Fruit fly (Drosophila melanogaster): Measurements from ENCODE around the gene CG31639.
A peak's percentile ranks its signal among the peaks of the same experiment; 100 is the strongest.

Gene CG31639

DNA sequence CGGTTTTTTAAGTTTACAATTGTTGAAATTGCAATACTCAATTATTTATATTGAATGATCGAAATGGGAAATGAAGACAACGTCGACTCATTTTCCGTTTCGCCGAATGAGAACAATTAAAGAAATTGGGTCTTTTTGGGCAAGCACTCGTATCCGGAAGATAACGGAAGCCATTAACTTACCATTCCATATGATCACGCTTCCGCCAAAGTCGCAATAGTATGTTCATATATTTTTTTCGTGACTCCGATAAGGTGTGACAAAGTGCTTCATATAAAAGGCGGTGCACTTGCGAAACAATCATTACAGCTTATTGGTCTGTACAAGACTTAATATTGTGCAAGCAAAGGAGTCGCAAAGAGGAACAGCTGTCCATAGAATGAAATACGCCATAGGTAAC is 3.3 kb downstream of the CG31639 start, which contains the start of gene Muc26B:
Gene Muc26B (plus strand): TSS at position 301 of the 400 bp plus-strand sequence.
- no peak for TF ChIP-seq foxo (GFP tag; optimal IDR thresholded peaks at IDR 0.05)
- no peak for TF ChIP-seq CG32264 (GFP tag; optimal IDR thresholded peaks at IDR 0.05)
- no peak for TF ChIP-seq ey (GFP tag; optimal IDR thresholded peaks at IDR 0.05)
- TF ChIP-seq N (GFP tag; optimal IDR thresholded peaks at IDR 0.05) = no peak
- no peak for TF ChIP-seq Dif (GFP tag; optimal IDR thresholded peaks at IDR 0.05; ENCODE audit: partially characterized antibody)
- no peak for TF ChIP-seq dsf (GFP tag; optimal IDR thresholded peaks at IDR 0.05; ENCODE audit: borderline replicate concordance)
- no peak for TF ChIP-seq Vsx2 (GFP tag; optimal IDR thresholded peaks at IDR 0.05; ENCODE audit: partially characterized antibody)
- no peak for TF ChIP-seq woc (GFP tag; optimal IDR thresholded peaks at IDR 0.05)
- TF ChIP-seq sage (GFP tag; optimal IDR thresholded peaks at IDR 0.05) = no peak
- no peak for TF ChIP-seq psq (GFP tag; optimal IDR thresholded peaks at IDR 0.05)
- TF ChIP-seq Hnf4 (GFP tag; optimal IDR thresholded peaks at IDR 0.05) = no peak
- TF ChIP-seq jim (GFP tag; optimal IDR thresholded peaks at IDR 0.05) = no peak
- no peak for TF ChIP-seq Myc (optimal IDR thresholded peaks at IDR 0.05)
- TF ChIP-seq lola (GFP tag; optimal IDR thresholded peaks at IDR 0.05) = no peak
- no peak for TF ChIP-seq Abd-B (GFP tag; optimal IDR thresholded peaks at IDR 0.05)
- no peak for TF ChIP-seq dl (GFP tag; optimal IDR thresholded peaks at IDR 0.05; ENCODE audit: insufficient read depth in 1 of 2, partially characterized antibody in 2 of 2)
- TF ChIP-seq rgr (GFP tag; optimal IDR thresholded peaks at IDR 0.05) = no peak
- no peak for TF ChIP-seq Hr83 (GFP tag; optimal IDR thresholded peaks at IDR 0.05; ENCODE audit: poor library complexity, severe bottlenecking)
- TF ChIP-seq dmrt93B (GFP tag; optimal IDR thresholded peaks at IDR 0.05) = no peak
- TF ChIP-seq Rel (GFP tag; optimal IDR thresholded peaks at IDR 0.05) = no peak
- no peak for TF ChIP-seq Rel (tag; optimal IDR thresholded peaks at IDR 0.05)

dm6 chr2L:6139082-6139481 is 15.9 kb downstream of the CG31639 start, which contains the start of gene CG13991:
CG13991 (plus strand) TSS chr2L:6139382.
- no peak for TF ChIP-seq psq (GFP tag; optimal IDR thresholded peaks at IDR 0.05)
- TF ChIP-seq N (GFP tag; optimal IDR thresholded peaks at IDR 0.05) = no peak
- TF ChIP-seq Myc (optimal IDR thresholded peaks at IDR 0.05) = no peak
- TF ChIP-seq Sp1 (GFP tag; optimal IDR thresholded peaks at IDR 0.05) = no peak
- no peak for TF ChIP-seq Hnf4 (GFP tag; optimal IDR thresholded peaks at IDR 0.05)
- no peak for TF ChIP-seq Hr78 (GFP tag; optimal IDR thresholded peaks at IDR 0.05)
- TF ChIP-seq OdsH (GFP tag; optimal IDR thresholded peaks at IDR 0.05) = no peak
- no peak for TF ChIP-seq ey (GFP tag; optimal IDR thresholded peaks at IDR 0.05)
- no peak for TF ChIP-seq Rel (GFP tag; optimal IDR thresholded peaks at IDR 0.05)
- TF ChIP-seq Rel (tag; optimal IDR thresholded peaks at IDR 0.05) = no peak
- no peak for TF ChIP-seq pan (optimal IDR thresholded peaks at IDR 0.05)
- TF ChIP-seq dl (GFP tag; optimal IDR thresholded peaks at IDR 0.05; ENCODE audit: insufficient read depth in 1 of 2, partially characterized antibody in 2 of 2) = no peak

dm6 chr2L:6130522-6131073 is 24.3 kb downstream of the CG31639 start, which contains the start of the genes B9d2, tctn and CG9222:
B9d2 (minus strand) TSS chr2L:6130651.
tctn (minus strand) TSS chr2L:6130651.
CG9222 (plus strand) TSS chr2L:6131023.
- TF ChIP-seq CG32264 (GFP tag; optimal IDR thresholded peaks at IDR 0.05) (no peak), usp (GFP tag; optimal IDR thresholded peaks at IDR 0.05) (no peak), GATAd (GFP tag; optimal IDR thresholded peaks at IDR 0.05) (no peak), Vsx2 (GFP tag; optimal IDR thresholded peaks at IDR 0.05; ENCODE audit: partially characterized antibody) (no peak), dl (GFP tag; optimal IDR thresholded peaks at IDR 0.05; ENCODE audit: insufficient read depth in 1 of 2, partially characterized antibody in 2 of 2) (no peak), Jra (GFP tag; optimal IDR thresholded peaks at IDR 0.05) (no peak), h (GFP tag; optimal IDR thresholded peaks at IDR 0.05) (no peak), tai (GFP tag; optimal IDR thresholded peaks at IDR 0.05) (no peak), CrebA (GFP tag; optimal IDR thresholded peaks at IDR 0.05; ENCODE audit: borderline replicate concordance) (no peak), brk (GFP tag; optimal IDR thresholded peaks at IDR 0.05) (no peak), Rel (GFP tag; optimal IDR thresholded peaks at IDR 0.05) (no peak), Rel (tag; optimal IDR thresholded peaks at IDR 0.05) (no peak), Myc (optimal IDR thresholded peaks at IDR 0.05) (no peak)

DNA sequence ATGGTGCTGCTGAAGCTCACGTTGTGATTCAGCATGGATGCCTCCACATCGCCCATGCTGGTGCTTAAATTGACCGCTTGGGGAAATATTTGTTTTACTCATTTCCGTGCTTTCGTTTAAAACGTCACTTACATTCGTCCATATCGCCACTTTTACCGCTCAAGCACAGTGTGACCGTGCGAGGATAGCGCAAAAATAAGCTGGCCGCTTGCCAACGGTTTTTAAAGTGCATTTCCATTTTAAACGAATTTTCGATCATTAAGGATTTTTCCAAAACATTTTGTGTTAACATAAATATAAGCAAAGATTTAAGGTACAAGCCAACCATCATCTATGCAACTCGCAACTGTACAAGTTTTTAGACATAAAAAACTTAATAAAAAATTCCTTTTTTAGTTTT is 27.5 kb downstream of the CG31639 start, which contains the start of gene WDR79:
Gene WDR79 (minus strand): TSS at position 298 of the 400 bp plus-strand sequence.
- TF ChIP-seq rgr (GFP tag; optimal IDR thresholded peaks at IDR 0.05) (peak; percentile 10), Vsx2 (GFP tag; optimal IDR thresholded peaks at IDR 0.05; ENCODE audit: partially characterized antibody) (no peak), Dif (GFP tag; optimal IDR thresholded peaks at IDR 0.05; ENCODE audit: partially characterized antibody) (no peak), sv (GFP tag; optimal IDR thresholded peaks at IDR 0.05) (no peak), N (GFP tag; optimal IDR thresholded peaks at IDR 0.05) (no peak), CG32264 (GFP tag; optimal IDR thresholded peaks at IDR 0.05) (no peak)

Measured in whole organism, wandering third instar larva.